Fruit fly (Drosophila melanogaster): ENCODE data around the gene CG14088.

dm6 chr3L:19275491-19275890, 5.0 kb upstream of the CG14088 start, which contains the start of gene CG14086:
- TF ChIP-seq ttk (optimal IDR thresholded peaks at IDR 0.05): no peak
- no peak for TF ChIP-seq h (optimal IDR thresholded peaks at IDR 0.05)
